Fruit fly (Drosophila melanogaster) whole organism, embryonic: ENCODE data around the gene Gr28a.

Source experiments
- Abd-B ChIP-seq: fragments of 200-800 bp; sonication (Bioruptor generic); optimal IDR thresholded peaks from 2 replicates; lab custom pipeline; 2018; ENCODE audit warnings: missing biosample characterization, mild to moderate bottlenecking, missing genetic modification characterization, moderate library complexity
- Adf1 ChIP-seq: fragments of 200-800 bp; sonication (Bioruptor generic); IDR thresholded peaks from 2 replicates; pipeline ENCODE4 v1.3.6; 2022; ENCODE audit warnings: missing biosample characterization, missing genetic modification characterization
- CG10431 ChIP-seq: fragments of 200-800 bp; sonication (Bioruptor generic); optimal IDR thresholded peaks from 3 replicates; lab custom pipeline; 2018; ENCODE audit warnings: missing biosample characterization, mild to moderate bottlenecking, missing genetic modification characterization
- CG10565 ChIP-seq: fragments of 200-800 bp; sonication (Bioruptor generic); optimal IDR thresholded peaks from 3 replicates; lab custom pipeline; 2016; ENCODE audit warnings: missing biosample characterization, mild to moderate bottlenecking, missing genetic modification characterization
- CG14050 ChIP-seq: fragments of 200-800 bp; sonication (Bioruptor generic); IDR thresholded peaks from 3 replicates; pipeline ENCODE4 v1.3.6; 2022; ENCODE audit warnings: missing biosample characterization, missing genetic modification characterization
- CG14965 ChIP-seq: fragments of 200-800 bp; sonication (Bioruptor generic); optimal IDR thresholded peaks from 2 replicates; lab custom pipeline; 2016; ENCODE audit warnings: missing biosample characterization, missing genetic modification characterization, borderline replicate concordance
- CG15269 ChIP-seq: fragments of 200-800 bp; sonication (Bioruptor generic); optimal IDR thresholded peaks from 2 replicates; lab custom pipeline; 2018; ENCODE audit warnings: missing biosample characterization, mild to moderate bottlenecking, missing genetic modification characterization, moderate library complexity
- CG17186 ChIP-seq: fragments of 200-800 bp; sonication (Bioruptor generic); optimal IDR thresholded peaks from 3 replicates; lab custom pipeline; 2017; ENCODE audit warnings: missing biosample characterization, missing genetic modification reagents, missing genetic modification characterization
- CG1792 ChIP-seq: fragments of 200-800 bp; sonication (Bioruptor generic); optimal IDR thresholded peaks from 2 replicates; lab custom pipeline; 2016; ENCODE audit warnings: missing biosample characterization, missing genetic modification characterization
- CG18619 ChIP-seq: fragments of 200-800 bp; sonication (Bioruptor generic); optimal IDR thresholded peaks from 3 replicates; lab custom pipeline; 2017; ENCODE audit warnings: missing biosample characterization, mild to moderate bottlenecking, missing genetic modification characterization
- CG2116 ChIP-seq: fragments of 200-800 bp; sonication (Bioruptor generic); optimal IDR thresholded peaks from 3 replicates; lab custom pipeline; 2018; ENCODE audit warnings: missing biosample characterization, mild to moderate bottlenecking, missing genetic modification characterization
- CG2199 ChIP-seq: fragments of 200-800 bp; sonication (Bioruptor generic); IDR thresholded peaks from 3 replicates; pipeline ENCODE4 v1.3.6; 2022; ENCODE audit warnings: missing biosample characterization, missing genetic modification characterization
- CG30020 ChIP-seq: fragments of 200-800 bp; optimal IDR thresholded peaks from 2 replicates; lab custom pipeline; 2019; ENCODE audit warnings: missing biosample characterization, mild to moderate bottlenecking, missing genetic modification characterization, moderate library complexity
- CG3163 ChIP-seq: fragments of 200-800 bp; sonication (Bioruptor generic); optimal IDR thresholded peaks from 3 replicates; lab custom pipeline; 2016; ENCODE audit warnings: missing biosample characterization, missing genetic modification characterization
- CG3838 ChIP-seq: fragments of 200-800 bp; sonication (Bioruptor generic); optimal IDR thresholded peaks from 3 replicates; lab custom pipeline; 2016; ENCODE audit warnings: missing biosample characterization, missing genetic modification characterization
- CG3847 ChIP-seq: fragments of 200-800 bp; sonication (Bioruptor generic); IDR thresholded peaks from 2 replicates; pipeline ENCODE4 v1.3.6; 2022; ENCODE audit warnings: missing biosample characterization, missing genetic modification characterization
- CG4707 ChIP-seq: fragments of 200-800 bp; sonication (Bioruptor generic); optimal IDR thresholded peaks from 2 replicates; lab custom pipeline; 2018; ENCODE audit warnings: missing biosample characterization, mild to moderate bottlenecking, missing genetic modification characterization, moderate library complexity
- CG6272 ChIP-seq: fragments of 200-800 bp; sonication (Bioruptor generic); IDR thresholded peaks from 2 replicates; pipeline ENCODE4 v1.3.6; 2022; ENCODE audit warnings: missing biosample characterization, missing genetic modification characterization
- CG6854 ChIP-seq: fragments of 200-800 bp; sonication (Bioruptor generic); optimal IDR thresholded peaks from 3 replicates; lab custom pipeline; 2017; ENCODE audit warnings: missing biosample characterization, mild to moderate bottlenecking, missing genetic modification characterization
- CkIIα-i1 ChIP-seq: fragments of 200-800 bp; sonication (Bioruptor generic); IDR thresholded peaks from 2 replicates; pipeline ENCODE4 v1.3.6; 2022; ENCODE audit warnings: missing biosample characterization, missing genetic modification characterization
- Dip3 ChIP-seq: fragments of 200-800 bp; sonication (Bioruptor generic); optimal IDR thresholded peaks from 3 replicates; lab custom pipeline; 2016; ENCODE audit warnings: missing biosample characterization, missing genetic modification characterization
- Ets97D ChIP-seq: fragments of 200-800 bp; sonication (Bioruptor generic); optimal IDR thresholded peaks from 3 replicates; lab custom pipeline; 2016; ENCODE audit warnings: missing biosample characterization, missing genetic modification characterization
- HmgD ChIP-seq: fragments of 200-800 bp; sonication (Bioruptor generic); optimal IDR thresholded peaks from 3 replicates; lab custom pipeline; 2016; ENCODE audit warnings: missing biosample characterization, missing genetic modification characterization
- Mes4 ChIP-seq: fragments of 200-800 bp; sonication (Bioruptor generic); optimal IDR thresholded peaks from 2 replicates; lab custom pipeline; 2016; ENCODE audit warnings: missing biosample characterization, missing genetic modification characterization
- Myb ChIP-seq: fragments of 200-800 bp; sonication (Bioruptor generic); optimal IDR thresholded peaks from 2 replicates; lab custom pipeline; 2016; ENCODE audit warnings: missing biosample characterization, missing genetic modification characterization
- Optix ChIP-seq: fragments of 200-800 bp; sonication (Bioruptor generic); IDR thresholded peaks from 3 replicates; pipeline ENCODE4 v1.3.6; 2022; ENCODE audit warnings: missing biosample characterization, missing genetic modification characterization
- Rx ChIP-seq: fragments of 200-800 bp; sonication (Bioruptor generic); IDR thresholded peaks from 2 replicates; pipeline ENCODE4 v1.3.6; 2022; ENCODE audit warnings: missing biosample characterization, missing genetic modification characterization
- Sin3A ChIP-seq: fragments of >200 bp; optimal IDR thresholded peaks from 2 replicates; lab custom pipeline; 2018
- Sry-δ ChIP-seq: fragments of 200-800 bp; sonication (Bioruptor generic); optimal IDR thresholded peaks from 2 replicates; lab custom pipeline; 2016; ENCODE audit warnings: missing biosample characterization, missing genetic modification characterization
- TFAM ChIP-seq: fragments of 200-800 bp; sonication (Bioruptor generic); optimal IDR thresholded peaks from 2 replicates; lab custom pipeline; 2017; ENCODE audit warnings: missing biosample characterization, missing genetic modification characterization, inconsistent platforms
- Trl ChIP-seq, 3 experiments: fragments of >200 bp in 2 of 3; fragments of 200-800 bp in 1 of 3; sonication (Bioruptor generic) in 1 of 3; optimal IDR thresholded peaks; 2 replicates in 1 of 3; 3 replicates in 2 of 3; lab custom pipeline; 2016 to 2017; ENCODE audit warnings: missing biosample characterization in 1 of 3, missing genetic modification characterization in 1 of 3
- Usf ChIP-seq: fragments of 200-800 bp; sonication (Bioruptor generic); optimal IDR thresholded peaks from 2 replicates; lab custom pipeline; 2017; ENCODE audit warnings: missing genotype, missing biosample characterization, missing genetic modification characterization
- ap ChIP-seq: fragments of 200-800 bp; sonication (Bioruptor generic); IDR thresholded peaks from 2 replicates; pipeline ENCODE4 v1.3.6; 2022; ENCODE audit warnings: missing biosample characterization, missing genetic modification characterization
- ase ChIP-seq: fragments of 200-800 bp; sonication (Bioruptor generic); IDR thresholded peaks from 3 replicates; pipeline ENCODE4 v1.3.6; 2022; ENCODE audit warnings: missing biosample characterization, missing genetic modification characterization
- bigmax ChIP-seq: fragments of 200-800 bp; sonication (Bioruptor generic); optimal IDR thresholded peaks from 2 replicates; lab custom pipeline; 2018; ENCODE audit warnings: missing biosample characterization, mild to moderate bottlenecking, missing genetic modification characterization
- caup ChIP-seq: fragments of 200-800 bp; sonication (Bioruptor generic); optimal IDR thresholded peaks from 3 replicates; lab custom pipeline; 2017; ENCODE audit warnings: missing biosample characterization, mild to moderate bottlenecking, missing genetic modification characterization, moderate library complexity; ENCODE audit not compliant: severe bottlenecking
- ci ChIP-seq: fragments of 200-800 bp; sonication (Bioruptor generic); IDR thresholded peaks from 3 replicates; pipeline ENCODE4 v1.3.6; 2022; ENCODE audit warnings: missing biosample characterization, missing genetic modification characterization
- croc ChIP-seq: fragments of 200-800 bp; sonication (Bioruptor generic); conservative IDR thresholded peaks from 3 replicates; pipeline ENCODE4 v1.3.6; 2022; ENCODE audit warnings: missing biosample characterization, missing genetic modification characterization
- dysf ChIP-seq: fragments of 200-800 bp; sonication (Bioruptor generic); IDR thresholded peaks from 3 replicates; pipeline ENCODE4 v1.3.6; 2022; ENCODE audit warnings: missing biosample characterization, missing genetic modification characterization
- eyg ChIP-seq: fragments of 200-800 bp; sonication (Bioruptor generic); optimal IDR thresholded peaks from 3 replicates; lab custom pipeline; 2016; ENCODE audit warnings: missing biosample characterization, missing genetic modification characterization
- ftz-f1 ChIP-seq: fragments of 200-800 bp; sonication (Bioruptor generic); optimal IDR thresholded peaks from 2 replicates; lab custom pipeline; 2016; ENCODE audit warnings: missing biosample characterization, missing genetic modification characterization
- ham ChIP-seq: fragments of 200-800 bp; sonication (Bioruptor generic); IDR thresholded peaks from 2 replicates; pipeline ENCODE4 v1.3.6; 2022; ENCODE audit warnings: missing biosample characterization, missing genetic modification characterization
- nerfin-2 ChIP-seq: fragments of 200-800 bp; sonication (Bioruptor generic); IDR thresholded peaks from 2 replicates; pipeline ENCODE4 v1.3.6; 2022; ENCODE audit warnings: missing biosample characterization, missing genetic modification characterization; ENCODE audit not compliant: partially characterized antibody
- schlank ChIP-seq: fragments of 200-800 bp; sonication (Bioruptor generic); optimal IDR thresholded peaks from 2 replicates; lab custom pipeline; 2018; ENCODE audit warnings: missing biosample characterization, mild to moderate bottlenecking, missing genetic modification characterization
- sisA ChIP-seq: fragments of 200-800 bp; sonication (Bioruptor generic); IDR thresholded peaks from 2 replicates; pipeline ENCODE4 v1.3.6; 2022; ENCODE audit warnings: missing biosample characterization, missing genetic modification characterization
- slbo ChIP-seq: fragments of 200-800 bp; sonication (Bioruptor generic); IDR thresholded peaks from 2 replicates; pipeline ENCODE4 v1.3.6; 2022; ENCODE audit warnings: missing biosample characterization, missing genetic modification characterization
- slou ChIP-seq: fragments of 200-800 bp; sonication (Bioruptor generic); optimal IDR thresholded peaks from 3 replicates; lab custom pipeline; 2016; ENCODE audit warnings: missing biosample characterization, missing genetic modification characterization
- tin ChIP-seq: fragments of 200-800 bp; sonication (Bioruptor generic); optimal IDR thresholded peaks from 3 replicates; lab custom pipeline; 2016; ENCODE audit warnings: missing biosample characterization, missing genetic modification characterization
- vvl ChIP-seq: fragments of 200-800 bp; sonication (Bioruptor generic); IDR thresholded peaks from 2 replicates; pipeline ENCODE4 v1.3.6; 2022; ENCODE audit warnings: missing biosample characterization, missing genetic modification characterization

Gene Gr28a

DNA sequence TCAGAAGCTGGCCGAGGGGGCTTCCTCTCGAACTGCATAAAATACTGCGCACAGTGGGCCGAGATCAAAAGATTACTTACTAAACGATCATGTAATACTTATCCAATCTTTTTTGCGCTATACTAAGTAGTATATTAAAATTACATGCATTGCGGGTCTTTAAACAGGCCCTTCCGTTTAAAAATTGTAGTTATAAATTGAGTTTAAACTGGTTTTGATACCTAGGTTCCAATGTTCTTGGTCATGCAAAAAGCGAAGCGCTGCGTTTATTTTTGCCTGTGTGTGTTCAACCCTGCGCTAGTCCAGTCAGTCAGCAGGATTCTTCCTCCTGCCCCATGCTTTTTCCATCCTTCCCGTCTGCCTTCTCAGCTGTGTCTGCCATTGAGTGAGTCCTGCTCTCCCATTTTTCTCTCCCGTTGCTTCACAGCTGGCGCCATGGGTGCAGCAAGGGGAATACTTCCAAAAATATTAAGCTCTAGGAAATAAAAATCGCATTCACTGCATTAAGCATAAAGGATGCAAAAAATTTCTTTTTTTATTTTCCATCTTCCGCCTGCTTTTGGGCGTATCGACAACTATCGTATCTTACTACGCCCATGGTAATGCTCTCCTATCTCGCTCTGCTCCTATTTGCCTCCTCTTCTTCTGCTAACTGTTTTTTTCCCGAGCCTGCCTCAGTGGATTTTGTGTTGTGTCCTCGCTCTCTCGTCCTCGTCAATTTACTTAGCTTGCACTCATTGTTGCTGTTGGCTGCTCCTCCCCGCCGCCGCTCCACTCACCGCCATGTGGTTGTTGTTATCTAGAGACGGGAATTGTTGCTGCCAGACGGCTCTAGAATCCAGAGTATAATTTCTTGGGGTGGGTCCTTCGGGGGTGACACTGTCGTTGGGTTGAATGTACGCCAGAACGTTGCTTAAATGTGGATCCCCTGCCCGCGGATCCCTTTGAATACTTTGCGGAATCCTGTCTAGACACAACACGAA is 33.4 kb downstream of the Gr28a start (continued):
- TF ChIP-seq ase (GFP tag; lab: Robert Waterston, UW): 0 out of 3 replicates have a peak, but pooled peaks have one; percentile 13
- TF ChIP-seq CkIIα-i1 (GFP tag; lab: Robert Waterston, UW): 0 out of 2 replicates have a peak, but pooled peaks have one; percentile 4
- no peak for TF ChIP-seq TFAM (GFP tag; lab: Kevin White, UChicago)
- TF ChIP-seq CG14050 (GFP tag; lab: Robert Waterston, UW): peak; percentile 61
- TF ChIP-seq Rx (GFP tag; lab: Robert Waterston, UW): peak; percentile 59
- no peak for TF ChIP-seq Ets97D (GFP tag; lab: Kevin White, UChicago)
- TF ChIP-seq CG18619 (GFP tag; lab: Kevin White, UChicago): peak; percentile 45
- TF ChIP-seq schlank (tag; lab: Kevin White, UChicago): peak; percentile 73
- TF ChIP-seq CG6854 (GFP tag; lab: Kevin White, UChicago): peak; percentile 53
- no peak for TF ChIP-seq CG2199 (GFP tag; lab: Robert Waterston, UW)
- TF ChIP-seq slbo (GFP tag; lab: Robert Waterston, UW): peak; percentile 92
- peak; percentile 18 for TF ChIP-seq Adf1 (GFP tag; lab: Robert Waterston, UW)
- no peak for TF ChIP-seq CG3838
- TF ChIP-seq sisA: peak; percentile 75
- TF ChIP-seq Myb (GFP tag; lab: Kevin White, UChicago): peak; percentile 71
- TF ChIP-seq CG4707: no peak
- no peak for TF ChIP-seq bigmax (GFP tag; lab: Kevin White, UChicago)
- no peak for TF ChIP-seq ftz-f1 (GFP tag; lab: Kevin White, UChicago)
- TF ChIP-seq CG15269: peak; percentile 69
- peak; percentile 2 for TF ChIP-seq Mes4 (GFP tag; lab: Kevin White, UChicago)
- peak; percentile 18 for TF ChIP-seq Sry-δ
- no peak for TF ChIP-seq nerfin-2 (GFP tag; lab: Robert Waterston, UW)
- TF ChIP-seq ap (GFP tag; lab: Robert Waterston, UW): no peak
- TF ChIP-seq CG1792 (GFP tag; lab: Kevin White, UChicago): peak; percentile 72
- TF ChIP-seq ham (GFP tag; lab: Robert Waterston, UW): no peak
- TF ChIP-seq CG6272 (GFP tag; lab: Robert Waterston, UW): peak; percentile 67
- TF ChIP-seq slou: peak; percentile 61
- peak; percentile 43 for TF ChIP-seq CG3163
- 0 out of 3 replicates have a peak, but pooled peaks have one; percentile 17 for TF ChIP-seq croc (GFP tag; lab: Robert Waterston, UW)
- no peak for TF ChIP-seq CG10431
- peak; percentile 7 for TF ChIP-seq CG2116
- TF ChIP-seq CG3847: peak; percentile 62; the same call in 1 of the 2 replicates
- peak; percentile 13 to 38 for TF ChIP-seq Trl (optimal IDR thresholded peaks at IDR 0.05; lab: Kevin White, UChicago)
- TF ChIP-seq Trl (GFP tag; optimal IDR thresholded peaks at IDR 0.05; lab: Kevin White, UChicago): no peak
- TF ChIP-seq CG17186: no peak
- TF ChIP-seq CG10565: no peak
- TF ChIP-seq tin (GFP tag; lab: Kevin White, UChicago): peak; percentile 36
- no peak for TF ChIP-seq CG14965 (GFP tag; lab: Kevin White, UChicago)
- no peak for TF ChIP-seq eyg
- TF ChIP-seq ci: peak; percentile 81
- TF ChIP-seq Abd-B: peak; percentile 9
- TF ChIP-seq CG30020: no peak
- TF ChIP-seq Dip3 (GFP tag; lab: Kevin White, UChicago): peak; percentile 48
- peak; percentile 84 for TF ChIP-seq dysf (GFP tag; lab: Robert Waterston, UW)
- no peak for TF ChIP-seq HmgD (GFP tag; lab: Kevin White, UChicago)
- peak; percentile 71 for TF ChIP-seq caup
- TF ChIP-seq Optix (GFP tag; lab: Robert Waterston, UW): no peak; the same call in 2 of the 3 replicates
- no peak for TF ChIP-seq Sin3A (lab: Kevin White, UChicago)
- peak; percentile 69 for TF ChIP-seq vvl
- no peak for TF ChIP-seq Usf (GFP tag; lab: Kevin White, UChicago)
